Worm (Caenorhabditis elegans): Measurements from ENCODE around the gene ints-5.

DNA sequence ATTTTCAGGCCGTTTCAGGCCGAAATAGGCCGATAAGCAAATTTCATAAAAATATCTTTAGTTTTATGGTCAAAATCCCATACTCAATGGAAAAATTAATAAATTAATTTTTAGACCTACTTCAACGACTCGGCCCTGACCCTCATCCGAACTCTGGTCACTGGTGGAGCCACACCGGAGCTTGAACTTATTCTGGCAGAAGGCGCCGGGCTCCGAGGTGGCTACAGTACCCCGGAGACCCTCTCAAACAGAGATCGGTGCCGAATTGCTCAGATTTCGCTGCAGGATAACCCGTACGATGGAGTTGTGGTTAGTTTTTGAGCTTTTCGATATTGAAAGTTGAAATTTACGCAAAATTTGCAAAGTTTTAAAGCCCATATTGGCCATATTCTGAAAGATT is 27.0 kb upstream of the ints-5 start:
- TF ChIP-seq tab-1 (GFP tag; IDR thresholded peaks at IDR 0.05) (no peak), cog-1 (tag; optimal IDR thresholded peaks at IDR 0.05) (no peak), ztf-29 (GFP tag; IDR thresholded peaks at IDR 0.05) (no peak)

All from whole organism, midembryonic.